Worm (Caenorhabditis elegans) whole organism, L4 larva: ENCODE measurements around the gene srw-141.

Source experiments
- D1046.2 ChIP-seq: fragments of 200-800 bp; sonication (Bioruptor generic); IDR thresholded peaks from 2 replicates; pipeline ENCODE4 v1.3.6; 2022; ENCODE audit warnings: missing genetic modification characterization, missing compliant biosample characterization
- F26F4.8 ChIP-seq: fragments of 200-800 bp; sonication (Bioruptor generic); conservative IDR thresholded peaks from 2 replicates; pipeline ENCODE4 v1.3.6; 2022; ENCODE audit warnings: missing genetic modification characterization, missing compliant biosample characterization
- T26A8.4 ChIP-seq: fragments of 200-800 bp; sonication (Bioruptor generic); IDR thresholded peaks from 2 replicates; pipeline ENCODE4 v1.3.6; 2022; ENCODE audit warnings: missing genetic modification characterization, missing compliant biosample characterization
- Y48G9A.11 ChIP-seq: fragments of 200-800 bp; sonication (Bioruptor generic); IDR thresholded peaks from 2 replicates; pipeline ENCODE4 v1.3.6; 2022; ENCODE audit warnings: missing genetic modification reagents, missing genetic modification characterization, missing compliant biosample characterization
- Y5F2A.4 ChIP-seq: fragments of 200-800 bp; sonication (Bioruptor generic); optimal IDR thresholded peaks from 2 replicates; lab custom pipeline; 2018; ENCODE audit warnings: mild to moderate bottlenecking, missing genetic modification characterization, missing compliant biosample characterization
- Y75B8A.6 ChIP-seq: fragments of 200-800 bp; sonication (Bioruptor generic); IDR thresholded peaks from 2 replicates; pipeline ENCODE4 v1.3.6; 2022; ENCODE audit warnings: missing genetic modification reagents, missing genetic modification characterization, missing compliant biosample characterization
- aha-1 ChIP-seq: fragments of 150-350 bp; peaks from one replicate; lab custom pipeline; 2014; ENCODE audit warnings: missing biosample characterization, missing genetic modification characterization
- aly-2 ChIP-seq: sonication (generic microtip); optimal IDR thresholded peaks from 2 replicates; lab custom pipeline; 2018; ENCODE audit warnings: missing biosample characterization, missing genetic modification characterization
- ama-1 ChIP-seq: fragments of 150-350 bp; optimal IDR thresholded peaks from 2 replicates; lab custom pipeline; 2014; ENCODE audit warnings: inconsistent platforms, mixed read lengths
- ceh-32 ChIP-seq: sonication (generic microtip); optimal IDR thresholded peaks from 2 replicates; lab custom pipeline; 2016; ENCODE audit warnings: mild to moderate bottlenecking, missing genetic modification characterization, missing compliant biosample characterization; ENCODE audit not compliant: poor library complexity
- daf-16 ChIP-seq, 3 experiments: sonication (generic microtip); optimal IDR thresholded peaks; 2 replicates each; lab custom pipeline; 2016 to 2017; ENCODE audit warnings: missing genetic modification characterization in 3 of 3, missing genetic modification reagents in 3 of 3, mild to moderate bottlenecking in 2 of 3, missing compliant biosample characterization in 2 of 3, missing biosample characterization in 1 of 3, moderate library complexity in 1 of 3
- dmd-6 ChIP-seq: fragments of 200-800 bp; sonication (Bioruptor generic); IDR thresholded peaks from 2 replicates; pipeline ENCODE4 v1.3.6; 2022; ENCODE audit warnings: missing genetic modification reagents, missing genetic modification characterization, missing compliant biosample characterization
- egl-43 ChIP-seq: fragments of 200-800 bp; sonication (Bioruptor generic); IDR thresholded peaks from 2 replicates; pipeline ENCODE4 v1.3.6; 2022; ENCODE audit warnings: missing genetic modification reagents, missing genetic modification characterization, missing compliant biosample characterization
- gei-8 ChIP-seq: fragments of 200-800 bp; sonication (Bioruptor generic); optimal IDR thresholded peaks from 2 replicates; lab custom pipeline; 2018; ENCODE audit warnings: mild to moderate bottlenecking, missing genetic modification characterization, missing compliant biosample characterization
- hif-1 ChIP-seq, 2 experiments: sonication (generic microtip); optimal IDR thresholded peaks; 2 replicates each; lab custom pipeline; 2016 to 2017; ENCODE audit warnings: missing compliant biosample characterization in 2 of 2, missing genetic modification characterization in 2 of 2, missing genetic modification reagents in 2 of 2, missing genotype in 2 of 2, mild to moderate bottlenecking in 1 of 2
- lim-7 ChIP-seq: fragments of 200-800 bp; sonication (Bioruptor generic); IDR thresholded peaks from 2 replicates; pipeline ENCODE4 v1.3.6; 2022; ENCODE audit warnings: missing genetic modification characterization, missing compliant biosample characterization
- lin-29 ChIP-seq: fragments of 200-800 bp; sonication (Bioruptor generic); IDR thresholded peaks from 2 replicates; pipeline ENCODE4 v1.3.6; 2022; ENCODE audit warnings: missing genetic modification reagents, missing genetic modification characterization, missing compliant biosample characterization
- lin-39 ChIP-seq: fragments of 150-350 bp; optimal IDR thresholded peaks from 2 replicates; lab custom pipeline; 2014; ENCODE audit warnings: missing biosample characterization, missing genetic modification reagents, missing genetic modification characterization
- lsy-2 ChIP-seq, 2 experiments: fragments of 150-350 bp in 1 of 2; sonication (generic microtip) in 1 of 2; optimal IDR thresholded peaks; 2 replicates each; lab custom pipeline; 2014 to 2017; ENCODE audit warnings: missing biosample characterization in 2 of 2, missing genetic modification characterization in 2 of 2
- mdl-1 ChIP-seq, 2 experiments: fragments of 150-350 bp in 1 of 2; sonication (generic microtip) in 1 of 2; optimal IDR thresholded peaks; 2 replicates each; lab custom pipeline; 2014 to 2017; ENCODE audit warnings: missing biosample characterization in 2 of 2, missing genetic modification characterization in 2 of 2
- mep-1 ChIP-seq: fragments of 150-350 bp; sonication (generic microtip); optimal IDR thresholded peaks from 3 replicates; lab custom pipeline; 2014; ENCODE audit warnings: missing biosample characterization, missing genetic modification characterization
- nhr-111 ChIP-seq: fragments of 200-800 bp; sonication (Bioruptor generic); optimal IDR thresholded peaks from 2 replicates; lab custom pipeline; 2018; ENCODE audit warnings: mild to moderate bottlenecking, missing genetic modification characterization, missing compliant biosample characterization
- nhr-25 ChIP-seq: sonication (generic microtip); optimal IDR thresholded peaks from 2 replicates; lab custom pipeline; 2017; ENCODE audit warnings: missing genetic modification characterization, mild to moderate bottlenecking, missing compliant biosample characterization, antibody characterized with exemption, moderate library complexity, borderline replicate concordance; ENCODE audit not compliant: insufficient read depth
- nhr-28 ChIP-seq: fragments of 150-350 bp; optimal IDR thresholded peaks from 2 replicates; lab custom pipeline; 2014; ENCODE audit warnings: missing biosample characterization, missing genetic modification characterization
- nhr-41 ChIP-seq: fragments of 200-800 bp; sonication (Bioruptor generic); IDR thresholded peaks from 2 replicates; pipeline ENCODE4 v1.3.6; 2022; ENCODE audit warnings: missing genetic modification reagents, missing genetic modification characterization, missing compliant biosample characterization
- pha-4 ChIP-seq, 2 experiments: fragments of 150-350 bp in 1 of 2; fragments of 200-800 bp in 1 of 2; sonication (Bioruptor generic) in 1 of 2; IDR thresholded peaks in 1 of 2; optimal IDR thresholded peaks in 1 of 2; 2 replicates each; pipeline versions ENCODE4 v1.3.6 to Lab custom; 2014 to 2022; ENCODE audit warnings: missing genetic modification characterization in 2 of 2, missing genetic modification reagents in 2 of 2, missing biosample characterization in 1 of 2, missing compliant biosample characterization in 1 of 2
- pqm-1 ChIP-seq: sonication (generic microtip); optimal IDR thresholded peaks from 2 replicates; lab custom pipeline; 2017; ENCODE audit warnings: missing biosample characterization, missing genetic modification characterization
- saeg-2 ChIP-seq: fragments of 200-800 bp; sonication (Bioruptor generic); IDR thresholded peaks from 2 replicates; pipeline ENCODE4 v1.3.6; 2022; ENCODE audit warnings: missing genetic modification reagents, missing genetic modification characterization, missing compliant biosample characterization
- skn-1 ChIP-seq: fragments of 150-350 bp; optimal IDR thresholded peaks from 2 replicates; lab custom pipeline; 2014; ENCODE audit warnings: missing biosample characterization, missing genetic modification characterization
- snpc-4 ChIP-seq: fragments of 150-350 bp; optimal IDR thresholded peaks from 2 replicates; lab custom pipeline; 2014; ENCODE audit warnings: missing biosample characterization, missing genetic modification characterization
- vab-7 ChIP-seq: fragments of 200-800 bp; sonication (Bioruptor generic); IDR thresholded peaks from 2 replicates; pipeline ENCODE4 v1.3.6; 2022; ENCODE audit warnings: missing genetic modification reagents, missing genetic modification characterization, missing compliant biosample characterization
- zfp-2 ChIP-seq: sonication (generic microtip); optimal IDR thresholded peaks from 2 replicates; lab custom pipeline; 2016; ENCODE audit warnings: mild to moderate bottlenecking, missing genetic modification characterization, missing compliant biosample characterization
- zip-2 ChIP-seq: fragments of 150-350 bp; optimal IDR thresholded peaks from 2 replicates; lab custom pipeline; 2014; ENCODE audit warnings: missing biosample characterization, missing genetic modification characterization
- ztf-7 ChIP-seq: fragments of 150-350 bp; optimal IDR thresholded peaks from 2 replicates; lab custom pipeline; 2014; ENCODE audit warnings: missing biosample characterization, missing genetic modification characterization

srw-141 gene

DNA sequence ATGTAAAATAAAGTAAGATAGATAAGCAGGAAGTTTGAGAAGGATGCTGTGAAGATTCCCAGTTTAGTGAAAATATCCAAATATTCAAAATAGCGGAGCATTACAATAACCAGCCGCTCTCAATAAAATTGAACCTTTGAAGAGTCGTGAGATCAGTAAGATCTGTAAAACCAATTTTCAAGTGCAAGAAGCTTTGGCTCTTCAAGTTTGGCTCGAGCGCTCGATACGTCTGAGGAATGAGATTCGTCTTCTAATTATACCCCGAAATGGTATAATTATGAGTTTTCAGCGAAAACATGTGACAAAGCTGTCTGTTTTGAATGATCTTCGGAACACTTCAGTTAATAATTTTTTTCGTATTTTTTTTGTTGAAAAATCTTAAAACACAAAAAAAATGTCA is 38.5 kb downstream of the srw-141 start, which contains the start of gene str-46:
Gene str-46 (minus strand): TSS at position 101 of the 400 bp plus-strand sequence.
- TF ChIP-seq pqm-1 (tag; lab: Kevin White, UChicago) (no peak), nhr-25 (no peak), mdl-1 (tag; optimal IDR thresholded peaks at IDR 0.05; lab: Kevin White, UChicago) (no peak), lsy-2 (tag; optimal IDR thresholded peaks at IDR 0.05; lab: Kevin White, UChicago) (no peak), lim-7 (GFP tag; lab: Robert Waterston, UW) (no peak), aha-1 (no peak), nhr-41 (GFP tag; lab: Robert Waterston, UW) (no peak)
- TF ChIP-seq, all 104 proteins: peak for 0

ce11 chrV:2896198-2896660 is 42.2 kb downstream of the srw-141 start, which contains the start of gene pals-32:
Gene pals-32 (plus strand): TSS chrV:2896610.
- TF ChIP-seq ceh-32 (tag; lab: Kevin White, UChicago) = no peak
- no peak for TF ChIP-seq saeg-2 (GFP tag; lab: Robert Waterston, UW)
- TF ChIP-seq pqm-1 (tag; lab: Kevin White, UChicago) = peak; percentile 69
- TF ChIP-seq lin-29 (GFP tag; lab: Robert Waterston, UW) = no peak
- no peak for TF ChIP-seq ama-1
- TF ChIP-seq snpc-4 (tag; lab: Kevin White, UChicago) = no peak
- TF ChIP-seq skn-1 (tag; lab: Kevin White, UChicago) = no peak
- TF ChIP-seq dmd-6 (GFP tag; lab: Robert Waterston, UW) = no peak
- TF ChIP-seq nhr-28 = peak; percentile 55
- no peak for TF ChIP-seq hif-1 (tag; optimal IDR thresholded peaks at IDR 0.05; lab: Kevin White, UChicago)
- TF ChIP-seq gei-8 (GFP tag; lab: Kevin White, UChicago) = no peak
- TF ChIP-seq daf-16 (GFP tag; optimal IDR thresholded peaks at IDR 0.05; lab: Kevin White, UChicago) = no peak
- peak; percentile 62 for TF ChIP-seq daf-16 (tag; optimal IDR thresholded peaks at IDR 0.05; lab: Kevin White, UChicago)
- no peak for TF ChIP-seq zip-2 (tag; lab: Kevin White, UChicago)
- TF ChIP-seq egl-43 = no peak
- TF ChIP-seq vab-7 (GFP tag; lab: Robert Waterston, UW) = no peak
- no peak for TF ChIP-seq nhr-111 (GFP tag; lab: Kevin White, UChicago)
- TF ChIP-seq, all 104 proteins: peak for 3

ce11 chrV:2892976-2893375 is 45.4 kb downstream of the srw-141 start, which contains the start of gene srh-127:
Gene srh-127 (plus strand): TSS chrV:2893276.
- no peak for TF ChIP-seq D1046.2 (GFP tag; lab: Robert Waterston, UW)
- TF ChIP-seq Y48G9A.11 (GFP tag; lab: Robert Waterston, UW) = no peak
- no peak for TF ChIP-seq lin-39 (tag; lab: Kevin White, UChicago)
- TF ChIP-seq mep-1 (tag; lab: Kevin White, UChicago) = no peak
- TF ChIP-seq Y75B8A.6 (GFP tag; lab: Robert Waterston, UW) = no peak
- no peak for TF ChIP-seq dmd-6 (GFP tag; lab: Robert Waterston, UW)
- no peak for TF ChIP-seq F26F4.8 (GFP tag; lab: Robert Waterston, UW)

DNA sequence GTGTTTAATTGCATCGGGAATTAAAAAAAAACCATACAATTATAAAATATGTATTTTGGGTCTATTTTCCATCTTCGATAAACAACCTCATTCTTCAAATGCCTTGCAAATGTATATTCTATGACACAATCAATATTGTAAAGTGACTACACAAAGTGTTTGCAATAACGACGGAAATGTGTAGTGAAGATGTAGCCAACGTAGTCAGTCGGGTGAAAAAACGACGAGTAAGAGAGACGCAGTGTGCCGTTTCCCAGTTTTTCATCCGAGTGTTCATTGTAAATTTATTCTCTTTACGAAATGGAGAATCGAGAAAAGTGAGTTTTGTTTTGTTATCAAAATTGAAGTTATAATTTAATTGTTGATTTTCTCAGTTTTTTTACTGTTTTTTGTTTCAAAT is 46.5 kb downstream of the srw-141 start, which contains the start of gene F37B4.15:
Gene F37B4.15 (plus strand): TSS at position 301 of the 400 bp plus-strand sequence.
- TF ChIP-seq aly-2 (tag; lab: Kevin White, UChicago) (no peak), nhr-28 (peak; percentile 23), F26F4.8 (GFP tag; lab: Robert Waterston, UW) (no peak), zfp-2 (tag; lab: Kevin White, UChicago) (no peak)

DNA sequence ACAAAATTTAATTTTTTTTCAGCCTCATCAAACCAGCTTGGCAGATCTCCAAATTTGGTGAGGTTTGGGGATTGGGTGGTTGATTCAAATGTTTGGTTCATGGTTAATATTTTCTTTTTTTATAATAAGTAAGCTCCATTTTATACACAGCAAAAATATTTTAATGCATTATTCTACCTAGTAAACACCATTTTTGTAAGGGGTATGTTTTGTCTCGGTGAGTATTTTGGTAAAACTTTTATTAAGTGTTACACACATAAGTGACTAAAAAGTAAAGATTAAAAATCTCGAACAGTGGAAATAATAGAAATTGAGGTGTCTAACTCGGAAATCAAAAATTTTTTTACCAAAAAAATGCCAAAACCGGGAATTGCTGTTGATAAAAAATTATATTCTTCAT is 49.7 kb downstream of the srw-141 start, which contains the start of gene srw-4:
Gene srw-4 (minus strand): TSS at position 101 of the 400 bp plus-strand sequence.
- no peak for TF ChIP-seq Y5F2A.4 (GFP tag; lab: Kevin White, UChicago)
- no peak for TF ChIP-seq ztf-7 (tag; lab: Kevin White, UChicago)
- no peak for TF ChIP-seq T26A8.4
- no peak for TF ChIP-seq dmd-6 (GFP tag; lab: Robert Waterston, UW)
- TF ChIP-seq pha-4 (GFP tag; IDR thresholded peaks at IDR 0.05; lab: Robert Waterston, UW) = no peak
- TF ChIP-seq pha-4 (tag; optimal IDR thresholded peaks at IDR 0.05; lab: Kevin White, UChicago) = no peak
- TF ChIP-seq Y48G9A.11 (GFP tag; lab: Robert Waterston, UW) = no peak
